Fruit fly (Drosophila melanogaster) whole organism, embryonic: ENCODE results near the gene Elo68alpha.

Experiments
- Adf1 ChIP-seq: fragments of 200-800 bp; sonication (Bioruptor generic); IDR thresholded peaks from 2 replicates; pipeline ENCODE4 v1.3.6; 2022; ENCODE audit warnings: missing biosample characterization, missing genetic modification characterization
- Atf-2 ChIP-seq: fragments of 200-800 bp; sonication (Bioruptor generic); optimal IDR thresholded peaks from 2 replicates; lab custom pipeline; 2016; ENCODE audit warnings: missing biosample characterization, missing genetic modification characterization
- BtbVII ChIP-seq: fragments of 200-800 bp; sonication (Bioruptor generic); optimal IDR thresholded peaks from 3 replicates; lab custom pipeline; 2017; ENCODE audit warnings: missing biosample characterization, mild to moderate bottlenecking, missing genetic modification characterization
- CG10274 ChIP-seq: fragments of 200-800 bp; sonication (Bioruptor generic); optimal IDR thresholded peaks from 3 replicates; lab custom pipeline; 2017; ENCODE audit warnings: missing biosample characterization, mild to moderate bottlenecking, missing genetic modification characterization
- CG10366 ChIP-seq: fragments of 200-800 bp; sonication (Bioruptor generic); IDR thresholded peaks from 2 replicates; pipeline ENCODE4 v1.3.6; 2022; ENCODE audit warnings: missing biosample characterization, missing genetic modification characterization
- CG10565 ChIP-seq: fragments of 200-800 bp; sonication (Bioruptor generic); optimal IDR thresholded peaks from 3 replicates; lab custom pipeline; 2016; ENCODE audit warnings: missing biosample characterization, mild to moderate bottlenecking, missing genetic modification characterization
- CG11247 ChIP-seq: fragments of 200-800 bp; sonication (Bioruptor generic); IDR thresholded peaks from 2 replicates; pipeline ENCODE4 v1.3.6; 2022; ENCODE audit warnings: missing biosample characterization, missing genetic modification characterization
- CG12104 ChIP-seq: fragments of 200-800 bp; sonication (Bioruptor generic); optimal IDR thresholded peaks from 3 replicates; lab custom pipeline; 2016; ENCODE audit warnings: missing biosample characterization, missing genetic modification characterization
- CG12769 ChIP-seq: fragments of 200-800 bp; sonication (Bioruptor generic); optimal IDR thresholded peaks from 2 replicates; lab custom pipeline; 2019; ENCODE audit warnings: missing biosample characterization, mild to moderate bottlenecking, missing genetic modification characterization, moderate library complexity
- CG13296 ChIP-seq: fragments of 200-800 bp; sonication (Bioruptor generic); optimal IDR thresholded peaks from 3 replicates; lab custom pipeline; 2018; ENCODE audit warnings: missing biosample characterization, mild to moderate bottlenecking, missing genetic modification characterization
- CG14965 ChIP-seq: fragments of 200-800 bp; sonication (Bioruptor generic); optimal IDR thresholded peaks from 2 replicates; lab custom pipeline; 2016; ENCODE audit warnings: missing biosample characterization, missing genetic modification characterization, borderline replicate concordance
- CG15011 ChIP-seq: fragments of 200-800 bp; sonication (Bioruptor generic); optimal IDR thresholded peaks from 3 replicates; lab custom pipeline; 2018; ENCODE audit warnings: missing biosample characterization, mild to moderate bottlenecking, missing genetic modification characterization
- CG17359 ChIP-seq: fragments of 200-800 bp; sonication (Bioruptor generic); optimal IDR thresholded peaks from 3 replicates; lab custom pipeline; 2018; ENCODE audit warnings: missing biosample characterization, mild to moderate bottlenecking, missing genetic modification characterization, moderate library complexity
- CG1792 ChIP-seq: fragments of 200-800 bp; sonication (Bioruptor generic); optimal IDR thresholded peaks from 2 replicates; lab custom pipeline; 2016; ENCODE audit warnings: missing biosample characterization, missing genetic modification characterization
- CG2199 ChIP-seq: fragments of 200-800 bp; sonication (Bioruptor generic); IDR thresholded peaks from 3 replicates; pipeline ENCODE4 v1.3.6; 2022; ENCODE audit warnings: missing biosample characterization, missing genetic modification characterization
- CG32767 ChIP-seq: fragments of 200-800 bp; sonication (Bioruptor generic); IDR thresholded peaks from 2 replicates; pipeline ENCODE4 v1.3.6; 2022; ENCODE audit warnings: missing biosample characterization, missing genetic modification characterization
- CG3407 ChIP-seq: fragments of 200-800 bp; sonication (Bioruptor generic); optimal IDR thresholded peaks from 2 replicates; lab custom pipeline; 2018; ENCODE audit warnings: missing biosample characterization, mild to moderate bottlenecking, missing genetic modification characterization
- CG42726 ChIP-seq: fragments of 200-800 bp; sonication (Bioruptor generic); IDR thresholded peaks from 2 replicates; pipeline ENCODE4 v1.3.6; 2022; ENCODE audit warnings: missing biosample characterization, missing genetic modification characterization; ENCODE audit not compliant: partially characterized antibody
- CG4282 ChIP-seq: fragments of 200-800 bp; sonication (Bioruptor generic); optimal IDR thresholded peaks from 2 replicates; lab custom pipeline; 2016; ENCODE audit warnings: missing biosample characterization, missing genetic modification characterization
- CG4404 ChIP-seq: fragments of 200-800 bp; sonication (Bioruptor generic); IDR thresholded peaks from 2 replicates; pipeline ENCODE4 v1.3.6; 2022; ENCODE audit warnings: missing biosample characterization, missing genetic modification characterization
- CG6683 ChIP-seq: fragments of 200-800 bp; sonication (Bioruptor generic); optimal IDR thresholded peaks from 2 replicates; lab custom pipeline; 2017; ENCODE audit warnings: missing biosample characterization, mild to moderate bottlenecking, missing genetic modification characterization, missing genetic modification reagents
- CG9609 ChIP-seq: fragments of 200-800 bp; sonication (Bioruptor generic); optimal IDR thresholded peaks from 3 replicates; lab custom pipeline; 2016; ENCODE audit warnings: missing biosample characterization, missing genetic modification characterization
- Doc2 ChIP-seq: fragments of 200-800 bp; sonication (Bioruptor generic); IDR thresholded peaks from 2 replicates; pipeline ENCODE4 v1.3.6; 2022; ENCODE audit warnings: missing biosample characterization, missing genetic modification characterization
- Drgx ChIP-seq: fragments of 200-800 bp; sonication (Bioruptor generic); IDR thresholded peaks from 2 replicates; pipeline ENCODE4 v1.3.6; 2022; ENCODE audit warnings: missing biosample characterization, missing genetic modification characterization
- H2.0 ChIP-seq: fragments of 200-800 bp; sonication (Bioruptor generic); IDR thresholded peaks from 2 replicates; pipeline ENCODE4 v1.3.6; 2022; ENCODE audit warnings: missing biosample characterization, missing genetic modification characterization
- HLHmδ ChIP-seq: fragments of 200-800 bp; sonication (Bioruptor generic); optimal IDR thresholded peaks from 2 replicates; lab custom pipeline; 2018; ENCODE audit warnings: missing biosample characterization, mild to moderate bottlenecking, missing genetic modification characterization, moderate library complexity
- HmgD ChIP-seq: fragments of 200-800 bp; sonication (Bioruptor generic); optimal IDR thresholded peaks from 3 replicates; lab custom pipeline; 2016; ENCODE audit warnings: missing biosample characterization, missing genetic modification characterization
- Hr51 ChIP-seq, 2 experiments: fragments of 200-800 bp; sonication (Bioruptor generic); optimal IDR thresholded peaks; 2 replicates in 1 of 2; 3 replicates in 1 of 2; lab custom pipeline; 2016 to 2018; ENCODE audit warnings: missing biosample characterization in 2 of 2, missing genetic modification characterization in 2 of 2, mild to moderate bottlenecking in 1 of 2, moderate library complexity in 1 of 2
- Mrtf ChIP-seq: fragments of 200-800 bp; sonication (Bioruptor generic); IDR thresholded peaks from 3 replicates; pipeline ENCODE4 v1.3.6; 2022; ENCODE audit warnings: missing biosample characterization, missing genetic modification characterization
- Nf-YB ChIP-seq: fragments of 200-800 bp; sonication (Bioruptor generic); optimal IDR thresholded peaks from 3 replicates; lab custom pipeline; 2019; ENCODE audit warnings: missing biosample characterization, mild to moderate bottlenecking, missing genetic modification characterization, moderate library complexity
- Spps ChIP-seq: fragments of 200-800 bp; sonication (Bioruptor generic); optimal IDR thresholded peaks from 2 replicates; lab custom pipeline; 2018; ENCODE audit warnings: missing biosample characterization, mild to moderate bottlenecking, missing genetic modification characterization
- Trl ChIP-seq, 3 experiments: fragments of >200 bp in 2 of 3; fragments of 200-800 bp in 1 of 3; sonication (Bioruptor generic) in 1 of 3; optimal IDR thresholded peaks; 2 replicates in 1 of 3; 3 replicates in 2 of 3; lab custom pipeline; 2016 to 2017; ENCODE audit warnings: missing biosample characterization in 1 of 3, missing genetic modification characterization in 1 of 3
- chinmo ChIP-seq: fragments of 200-800 bp; sonication (Bioruptor generic); IDR thresholded peaks from 4 replicates; pipeline ENCODE4 v1.3.6; 2022; ENCODE audit warnings: missing biosample characterization, missing genetic modification characterization; ENCODE audit not compliant: partially characterized antibody
- corto ChIP-seq: fragments of 200-800 bp; sonication (Bioruptor generic); optimal IDR thresholded peaks from 2 replicates; lab custom pipeline; 2016; ENCODE audit warnings: missing biosample characterization, mild to moderate bottlenecking, missing genetic modification characterization, moderate library complexity
- dysf ChIP-seq: fragments of 200-800 bp; sonication (Bioruptor generic); IDR thresholded peaks from 3 replicates; pipeline ENCODE4 v1.3.6; 2022; ENCODE audit warnings: missing biosample characterization, missing genetic modification characterization
- en ChIP-seq: fragments of 200-800 bp; sonication (Bioruptor generic); optimal IDR thresholded peaks from 2 replicates; lab custom pipeline; 2016; ENCODE audit warnings: missing biosample characterization, missing genetic modification characterization
- gfzf ChIP-seq: fragments of 200-800 bp; sonication (Bioruptor generic); optimal IDR thresholded peaks from 2 replicates; lab custom pipeline; 2016; ENCODE audit warnings: missing biosample characterization, mild to moderate bottlenecking, missing genetic modification characterization, moderate library complexity
- hkb ChIP-seq, 2 experiments: fragments of 200-800 bp in 1 of 2; fragments of >200 bp in 1 of 2; sonication (Bioruptor generic) in 1 of 2; IDR thresholded peaks in 1 of 2; optimal IDR thresholded peaks in 1 of 2; 2 replicates each; pipeline versions ENCODE4 v1.3.6 to Lab custom; 2017 to 2022; ENCODE audit warnings: missing biosample characterization in 1 of 2, missing genetic modification characterization in 1 of 2
- ken ChIP-seq: fragments of 200-800 bp; sonication (Bioruptor generic); IDR thresholded peaks from 3 replicates; pipeline ENCODE4 v1.3.6; 2022; ENCODE audit warnings: missing biosample characterization, missing genetic modification characterization
- lola ChIP-seq, 3 experiments: fragments of >200 bp in 2 of 3; fragments of 200-800 bp in 1 of 3; sonication (Bioruptor generic) in 1 of 3; optimal IDR thresholded peaks; 2 replicates each; lab custom pipeline; 2017 to 2019; ENCODE audit warnings: missing biosample characterization in 3 of 3, missing genetic modification characterization in 3 of 3, mild to moderate bottlenecking in 1 of 3, moderate library complexity in 1 of 3
- mld ChIP-seq: fragments of 200-800 bp; sonication (Bioruptor generic); IDR thresholded peaks from 3 replicates; pipeline ENCODE4 v1.3.6; 2022; ENCODE audit warnings: missing biosample characterization, missing genetic modification characterization; ENCODE audit not compliant: partially characterized antibody
- onecut ChIP-seq: fragments of 200-800 bp; sonication (Bioruptor generic); IDR thresholded peaks from 2 replicates; pipeline ENCODE4 v1.3.6; 2022; ENCODE audit warnings: missing biosample characterization, missing genetic modification characterization
- pfk ChIP-seq: fragments of 200-800 bp; sonication (Bioruptor generic); optimal IDR thresholded peaks from 2 replicates; lab custom pipeline; 2018; ENCODE audit warnings: missing biosample characterization, mild to moderate bottlenecking, missing genetic modification characterization, moderate library complexity
- row ChIP-seq: fragments of 200-800 bp; sonication (Bioruptor generic); IDR thresholded peaks from 3 replicates; pipeline ENCODE4 v1.3.6; 2022; ENCODE audit warnings: missing biosample characterization, missing genetic modification characterization
- sima ChIP-seq: fragments of 200-800 bp; sonication (Bioruptor generic); optimal IDR thresholded peaks from 2 replicates; lab custom pipeline; 2016; ENCODE audit warnings: missing biosample characterization, missing genetic modification characterization
- slbo ChIP-seq: fragments of 200-800 bp; sonication (Bioruptor generic); IDR thresholded peaks from 2 replicates; pipeline ENCODE4 v1.3.6; 2022; ENCODE audit warnings: missing biosample characterization, missing genetic modification characterization

Gene Elo68alpha

dm6 chr3L:11119396-11119900 lies 16.6 kb upstream of the Elo68alpha start (continued):
- TF ChIP-seq CG17359 (tag; lab: Kevin White, UChicago), result no peak
- no peak for TF ChIP-seq CG9609 (GFP tag; lab: Kevin White, UChicago)
- no peak for TF ChIP-seq CG10274 (GFP tag; lab: Kevin White, UChicago)
- peak; percentile 43; the same call in 1 of the 2 replicates for TF ChIP-seq CG10366
- peak; percentile 82; the same call in 2 of the 4 replicates for TF ChIP-seq chinmo
- TF ChIP-seq H2.0 (GFP tag; lab: Robert Waterston, UW), result peak; percentile 5; the same call in 1 of the 2 replicates
- peak; percentile 11; the same call in 1 of the 2 replicates for TF ChIP-seq Adf1
- no peak for TF ChIP-seq hkb (optimal IDR thresholded peaks at IDR 0.05; lab: Kevin White, UChicago)
- TF ChIP-seq hkb (GFP tag; IDR thresholded peaks at IDR 0.05; lab: Robert Waterston, UW), result peak; percentile 6; the same call in 1 of the 2 replicates
- TF ChIP-seq ken (GFP tag; lab: Robert Waterston, UW), result 0 out of 3 replicates have a peak, but pooled peaks have one; percentile 25
- 0 out of 3 replicates have a peak, but pooled peaks have one; percentile 28 for TF ChIP-seq Mrtf (GFP tag; lab: Robert Waterston, UW)
- TF ChIP-seq onecut (GFP tag; lab: Robert Waterston, UW), result peak; percentile 54
- TF ChIP-seq CG11247 (GFP tag; lab: Robert Waterston, UW), result 0 out of 2 replicates have a peak, but pooled peaks have one; percentile 17
- no peak for TF ChIP-seq lola (GFP tag; optimal IDR thresholded peaks at IDR 0.05; lab: Kevin White, UChicago)
- TF ChIP-seq HmgD, result no peak
- no peak for TF ChIP-seq CG14965 (GFP tag; lab: Kevin White, UChicago)
- no peak for TF ChIP-seq CG4282 (GFP tag; lab: Kevin White, UChicago)
- TF ChIP-seq CG4404, result 0 out of 2 replicates have a peak, but pooled peaks have one; percentile 10
- peak in 1 of 2 experiments; percentile 5 for TF ChIP-seq Trl (optimal IDR thresholded peaks at IDR 0.05; lab: Kevin White, UChicago)
- peak; percentile 10 for TF ChIP-seq Trl (GFP tag; optimal IDR thresholded peaks at IDR 0.05; lab: Kevin White, UChicago)
- TF ChIP-seq slbo (GFP tag; lab: Robert Waterston, UW), result peak; percentile 66
- TF ChIP-seq CG1792 (GFP tag; lab: Kevin White, UChicago), result no peak
- no peak for TF ChIP-seq corto (GFP tag; lab: Kevin White, UChicago)
- peak; percentile 38; the same call in 1 of the 3 replicates for TF ChIP-seq dysf (GFP tag; lab: Robert Waterston, UW)
- no peak for TF ChIP-seq CG3407 (GFP tag; lab: Kevin White, UChicago)
- peak; percentile 33; the same call in 1 of the 2 replicates for TF ChIP-seq Drgx (GFP tag; lab: Robert Waterston, UW)
- TF ChIP-seq CG2199 (GFP tag; lab: Robert Waterston, UW), result peak; percentile 57; the same call in 1 of the 3 replicates
- TF ChIP-seq CG42726 (GFP tag; lab: Robert Waterston, UW), result 0 out of 2 replicates have a peak, but pooled peaks have one; percentile 10

dm6 chr3L:11118627-11119395 lies 16.0 kb upstream of the Elo68alpha start:
- no peak for TF ChIP-seq gfzf (GFP tag; lab: Kevin White, UChicago)
- peak; percentile 83 for TF ChIP-seq CG13296 (GFP tag; lab: Kevin White, UChicago)
- peak; percentile 81 for TF ChIP-seq HLHmδ (GFP tag; lab: Kevin White, UChicago)
- peak; percentile 47 for TF ChIP-seq CG12104
- peak; percentile 25; the same call in 1 of the 2 replicates for TF ChIP-seq CG4404
- peak; percentile 77 for TF ChIP-seq CG6683 (GFP tag; lab: Kevin White, UChicago)
- peak; percentile 75 for TF ChIP-seq CG15011
- peak; percentile 43 for TF ChIP-seq row (GFP tag; lab: Robert Waterston, UW)
- peak; percentile 91 for TF ChIP-seq CG12769 (tag; lab: Kevin White, UChicago)
- TF ChIP-seq CG32767 (GFP tag; lab: Robert Waterston, UW), result peak; percentile 89
- peak; percentile 55 for TF ChIP-seq Atf-2 (GFP tag; lab: Kevin White, UChicago)
- peak; percentile 67 for TF ChIP-seq Nf-YB (GFP tag; lab: Kevin White, UChicago)
- TF ChIP-seq BtbVII (GFP tag; lab: Kevin White, UChicago), result peak; percentile 73
- TF ChIP-seq Doc2 (GFP tag; lab: Robert Waterston, UW), result no peak
- TF ChIP-seq Hr51 (GFP tag; optimal IDR thresholded peaks at IDR 0.05; lab: Kevin White, UChicago), result peak; percentile 48 to 76
- peak; percentile 44 for TF ChIP-seq Spps (tag; lab: Kevin White, UChicago)
- TF ChIP-seq mld, result no peak
- TF ChIP-seq CG10565 (GFP tag; lab: Kevin White, UChicago), result no peak
- no peak for TF ChIP-seq sima (GFP tag; lab: Kevin White, UChicago)
- peak; percentile 47 for TF ChIP-seq en
- peak; percentile 82 for TF ChIP-seq pfk (GFP tag; lab: Kevin White, UChicago)
